Worm (Caenorhabditis elegans) whole organism, young adult: ENCODE results near the gene ptc-1.

Experiments
- B0019.2 ChIP-seq: fragments of 200-800 bp; sonication (Bioruptor generic); conservative IDR thresholded peaks from 2 replicates; pipeline ENCODE4 v1.3.6; 2022; ENCODE audit warnings: missing genetic modification reagents, missing genetic modification characterization, missing compliant biosample characterization
- B0336.3 ChIP-seq: fragments of 200-800 bp; sonication (Bioruptor generic); IDR thresholded peaks from 2 replicates; pipeline ENCODE4 v1.3.6; 2022; ENCODE audit warnings: missing genetic modification characterization, missing compliant biosample characterization
- F10E7.11 ChIP-seq: sonication (generic microtip); optimal IDR thresholded peaks from 2 replicates; lab custom pipeline; 2017; ENCODE audit warnings: mild to moderate bottlenecking, missing genetic modification characterization, moderate library complexity, missing compliant biosample characterization
- F23B12.7 ChIP-seq: sonication (generic microtip); optimal IDR thresholded peaks from 2 replicates; lab custom pipeline; 2017; ENCODE audit warnings: missing genetic modification characterization, mild to moderate bottlenecking, missing compliant biosample characterization, antibody characterized with exemption, moderate library complexity; ENCODE audit not compliant: insufficient read depth
- F39B2.1 ChIP-seq: fragments of 200-800 bp; sonication (Bioruptor generic); IDR thresholded peaks from 2 replicates; pipeline ENCODE4 v1.3.6; 2022; ENCODE audit warnings: missing genetic modification reagents, missing genetic modification characterization, missing compliant biosample characterization
- F55B11.4 ChIP-seq: sonication (generic microtip); optimal IDR thresholded peaks from 2 replicates; lab custom pipeline; 2016; ENCODE audit warnings: missing compliant biosample characterization, missing genetic modification characterization, borderline replicate concordance; ENCODE audit not compliant: insufficient read depth
- K11D2.4 ChIP-seq: fragments of 200-800 bp; sonication (Bioruptor generic); IDR thresholded peaks from 2 replicates; pipeline ENCODE4 v1.3.6; 2022; ENCODE audit warnings: missing genetic modification reagents, missing genetic modification characterization, missing compliant biosample characterization
- K12H6.12 ChIP-seq: fragments of 200-800 bp; sonication (Bioruptor generic); optimal IDR thresholded peaks from 2 replicates; lab custom pipeline; 2018; ENCODE audit warnings: mild to moderate bottlenecking, missing genetic modification characterization, missing compliant biosample characterization
- Y53F4B.3 ChIP-seq: fragments of 200-800 bp; sonication (Bioruptor generic); IDR thresholded peaks from 2 replicates; pipeline ENCODE4 v1.3.6; 2022; ENCODE audit warnings: missing genetic modification reagents, missing genetic modification characterization, missing compliant biosample characterization
- Y53G8AR.9 ChIP-seq: fragments of 200-800 bp; sonication (Bioruptor generic); conservative IDR thresholded peaks from 2 replicates; pipeline ENCODE4 v1.3.6; 2022; ENCODE audit warnings: missing genetic modification reagents, missing genetic modification characterization, missing compliant biosample characterization
- Y67H2A.10 ChIP-seq: fragments of 200-800 bp; sonication (Bioruptor generic); conservative IDR thresholded peaks from 2 replicates; pipeline ENCODE4 v1.3.6; 2022; ENCODE audit warnings: missing genetic modification reagents, missing genetic modification characterization, missing compliant biosample characterization
- Y95B8A.8 ChIP-seq: fragments of 200-800 bp; sonication (Bioruptor generic); IDR thresholded peaks from 2 replicates; pipeline ENCODE4 v1.3.6; 2022; ENCODE audit warnings: missing genetic modification reagents, missing genetic modification characterization, missing compliant biosample characterization
- atf-7 ChIP-seq: sonication (generic microtip); optimal IDR thresholded peaks from 2 replicates; lab custom pipeline; 2017; ENCODE audit warnings: mild to moderate bottlenecking, missing genetic modification characterization, missing compliant biosample characterization
- attf-5 ChIP-seq: fragments of 200-800 bp; sonication (Bioruptor generic); optimal IDR thresholded peaks from 2 replicates; lab custom pipeline; 2018; ENCODE audit warnings: mild to moderate bottlenecking, missing genetic modification characterization, missing compliant biosample characterization
- ceh-100 ChIP-seq: fragments of 200-800 bp; sonication (Bioruptor generic); IDR thresholded peaks from 2 replicates; pipeline ENCODE4 v1.3.6; 2022; ENCODE audit warnings: missing genetic modification reagents, missing genetic modification characterization, missing compliant biosample characterization
- ceh-40 ChIP-seq: fragments of 200-800 bp; sonication (Bioruptor generic); IDR thresholded peaks from 2 replicates; pipeline ENCODE4 v1.3.6; 2022; ENCODE audit warnings: missing genetic modification characterization, missing compliant biosample characterization
- chd-7 ChIP-seq: sonication (generic microtip); optimal IDR thresholded peaks from 2 replicates; lab custom pipeline; 2016; ENCODE audit warnings: mild to moderate bottlenecking, missing genetic modification characterization, moderate library complexity, missing compliant biosample characterization
- dpl-1 ChIP-seq: fragments of 150-350 bp; optimal IDR thresholded peaks from 2 replicates; lab custom pipeline; 2014; ENCODE audit warnings: missing biosample characterization, missing genetic modification reagents, missing genetic modification characterization
- egrh-3 ChIP-seq: fragments of 200-800 bp; sonication (Bioruptor generic); IDR thresholded peaks from 2 replicates; pipeline ENCODE4 v1.3.6; 2022; ENCODE audit warnings: missing genetic modification reagents, missing genetic modification characterization, missing compliant biosample characterization
- ekl-4 ChIP-seq: fragments of 200-800 bp; sonication (Bioruptor generic); IDR thresholded peaks from 2 replicates; pipeline ENCODE4 v1.3.6; 2022; ENCODE audit warnings: missing genetic modification reagents, missing genetic modification characterization, missing compliant biosample characterization
- ets-4 ChIP-seq: fragments of 200-800 bp; sonication (Bioruptor generic); optimal IDR thresholded peaks from 2 replicates; lab custom pipeline; 2018; ENCODE audit warnings: mild to moderate bottlenecking, missing genetic modification characterization, missing compliant biosample characterization
- gei-17 ChIP-seq: fragments of 200-800 bp; sonication (Bioruptor generic); optimal IDR thresholded peaks from 2 replicates; lab custom pipeline; 2018; ENCODE audit warnings: mild to moderate bottlenecking, missing genetic modification characterization, missing compliant biosample characterization
- hlh-12 ChIP-seq: sonication (generic microtip); optimal IDR thresholded peaks from 2 replicates; lab custom pipeline; 2016; ENCODE audit warnings: missing genetic modification characterization, missing compliant biosample characterization
- hlh-26 ChIP-seq: fragments of 200-800 bp; sonication (Bioruptor generic); conservative IDR thresholded peaks from 2 replicates; pipeline ENCODE4 v1.3.6; 2022; ENCODE audit warnings: missing genetic modification reagents, missing genetic modification characterization, missing compliant biosample characterization
- hsf-1 ChIP-seq: fragments of 200-800 bp; sonication (Bioruptor generic); IDR thresholded peaks from 2 replicates; pipeline ENCODE4 v1.3.6; 2022; ENCODE audit warnings: missing genetic modification reagents, missing genetic modification characterization, missing compliant biosample characterization
- lag-1 ChIP-seq: fragments of 200-800 bp; sonication (Bioruptor generic); IDR thresholded peaks from 2 replicates; pipeline ENCODE4 v1.3.6; 2022; ENCODE audit warnings: missing genetic modification reagents, missing genetic modification characterization, missing compliant biosample characterization
- lin-40 ChIP-seq: sonication (generic microtip); optimal IDR thresholded peaks from 2 replicates; lab custom pipeline; 2016; ENCODE audit warnings: missing genetic modification characterization, mild to moderate bottlenecking, missing compliant biosample characterization, missing genotype, missing genetic modification reagents
- lin-54 ChIP-seq: fragments of 200-800 bp; sonication (Bioruptor generic); optimal IDR thresholded peaks from 2 replicates; lab custom pipeline; 2018; ENCODE audit warnings: mild to moderate bottlenecking, missing genetic modification characterization, missing compliant biosample characterization
- lir-1 ChIP-seq: fragments of 200-800 bp; sonication (Bioruptor generic); conservative IDR thresholded peaks from 2 replicates; pipeline ENCODE4 v1.3.6; 2022; ENCODE audit warnings: missing genetic modification reagents, missing genetic modification characterization, missing compliant biosample characterization
- madf-3 ChIP-seq: fragments of 200-800 bp; sonication (Bioruptor generic); IDR thresholded peaks from 2 replicates; pipeline ENCODE4 v1.3.6; 2022; ENCODE audit warnings: missing genetic modification reagents, missing genetic modification characterization, missing compliant biosample characterization
- madf-6 ChIP-seq: fragments of 200-800 bp; sonication (Bioruptor generic); IDR thresholded peaks from 2 replicates; pipeline ENCODE4 v1.3.6; 2022; ENCODE audit warnings: missing genetic modification reagents, missing genetic modification characterization, missing compliant biosample characterization
- nfyb-1 ChIP-seq: fragments of 200-800 bp; sonication (Bioruptor generic); IDR thresholded peaks from 2 replicates; pipeline ENCODE4 v1.3.6; 2022; ENCODE audit warnings: missing genetic modification reagents, missing genetic modification characterization, missing compliant biosample characterization
- nhr-27 ChIP-seq: fragments of 200-800 bp; sonication (Bioruptor generic); optimal IDR thresholded peaks from 2 replicates; lab custom pipeline; 2018; ENCODE audit warnings: mild to moderate bottlenecking, missing genetic modification characterization, moderate library complexity, missing compliant biosample characterization
- pbrm-1 ChIP-seq: fragments of 200-800 bp; sonication (Bioruptor generic); IDR thresholded peaks from 2 replicates; pipeline ENCODE4 v1.3.6; 2022; ENCODE audit warnings: missing genetic modification reagents, missing genetic modification characterization, missing compliant biosample characterization
- rcor-1 ChIP-seq: fragments of 200-800 bp; sonication (Bioruptor generic); IDR thresholded peaks from 2 replicates; pipeline ENCODE4 v1.3.6; 2022; ENCODE audit warnings: missing genetic modification reagents, missing genetic modification characterization, missing compliant biosample characterization
- snpc-1.3 ChIP-seq: sonication (generic microtip); optimal IDR thresholded peaks from 2 replicates; lab custom pipeline; 2017; ENCODE audit warnings: missing genetic modification characterization, mild to moderate bottlenecking, missing compliant biosample characterization, antibody characterized with exemption, moderate library complexity, missing genotype, missing genetic modification reagents; ENCODE audit not compliant: insufficient read depth
- snpc-3.4 ChIP-seq: sonication (generic microtip); optimal IDR thresholded peaks from 2 replicates; lab custom pipeline; 2017; ENCODE audit warnings: missing genetic modification characterization, mild to moderate bottlenecking, missing compliant biosample characterization, antibody characterized with exemption, moderate library complexity, missing genotype, missing genetic modification reagents
- tbx-9 ChIP-seq: sonication (generic microtip); optimal IDR thresholded peaks from 2 replicates; lab custom pipeline; 2016; ENCODE audit warnings: borderline replicate concordance, missing genetic modification characterization, inconsistent platforms, missing compliant biosample characterization
- tlf-1 ChIP-seq: fragments of 200-800 bp; sonication (Bioruptor generic); optimal IDR thresholded peaks from 2 replicates; lab custom pipeline; 2018; ENCODE audit warnings: mild to moderate bottlenecking, missing genetic modification characterization, missing compliant biosample characterization

ptc-1 gene

ce11 chrII:7891869-7892615, 980 bp upstream of the ptc-1 start (continued):
- TF ChIP-seq F23B12.7 (tag; lab: Kevin White, UChicago) (no peak), hlh-26 (GFP tag; lab: Robert Waterston, UW) (no peak), K12H6.12 (tag; lab: Kevin White, UChicago) (peak; percentile 38)

- 0 out of 2 replicates have a peak, but pooled peaks have one; percentile 1 for TF ChIP-seq madf-3 (GFP tag; lab: Robert Waterston, UW)
- no peak for TF ChIP-seq lin-40 (tag; lab: Kevin White, UChicago)
Measured at ce11 chrII:7893648-7894047, 626 bp downstream of the ptc-1 start.

- TF ChIP-seq Y67H2A.10 (GFP tag; lab: Robert Waterston, UW), result no peak
- no peak for TF ChIP-seq ets-4 (GFP tag; lab: Kevin White, UChicago)
- TF ChIP-seq B0019.2 (GFP tag; lab: Robert Waterston, UW), result no peak
- TF ChIP-seq pbrm-1, result no peak
- TF ChIP-seq atf-7 (tag; lab: Kevin White, UChicago), result no peak
- no peak for TF ChIP-seq attf-5 (GFP tag; lab: Kevin White, UChicago)
- TF ChIP-seq snpc-3.4 (tag; lab: Kevin White, UChicago), result no peak
Measured at ce11 chrII:7895190-7895589, 2.2 kb downstream of the ptc-1 start.

- 0 out of 2 replicates have a peak, but pooled peaks have one; percentile 30 for TF ChIP-seq Y95B8A.8 (GFP tag; lab: Robert Waterston, UW)
- TF ChIP-seq dpl-1, result no peak
- no peak for TF ChIP-seq F55B11.4 (tag; lab: Kevin White, UChicago)
- TF ChIP-seq tbx-9 (tag; lab: Kevin White, UChicago), result peak; percentile 4
- no peak for TF ChIP-seq Y67H2A.10 (GFP tag; lab: Robert Waterston, UW)
- peak; percentile 78 for TF ChIP-seq nhr-27 (tag; lab: Kevin White, UChicago)
- TF ChIP-seq F10E7.11 (tag; lab: Kevin White, UChicago), result no peak
- TF ChIP-seq hlh-12 (tag; lab: Kevin White, UChicago), result no peak
- no peak for TF ChIP-seq snpc-1.3 (tag; lab: Kevin White, UChicago)
- TF ChIP-seq egrh-3 (GFP tag; lab: Robert Waterston, UW), result no peak
- no peak for TF ChIP-seq K11D2.4 (GFP tag; lab: Robert Waterston, UW)
- TF ChIP-seq Y53G8AR.9 (GFP tag; lab: Robert Waterston, UW), result peak; percentile 65; the same call in 1 of the 2 replicates
- TF ChIP-seq lag-1, result no peak
- TF ChIP-seq hsf-1 (GFP tag; lab: Robert Waterston, UW), result no peak
- TF ChIP-seq Y53F4B.3, result no peak
- TF ChIP-seq lin-54 (GFP tag; lab: Kevin White, UChicago), result no peak
- TF ChIP-seq attf-5 (GFP tag; lab: Kevin White, UChicago), result peak; percentile 5
- peak; percentile 1 for TF ChIP-seq atf-7 (tag; lab: Kevin White, UChicago)
- no peak for TF ChIP-seq ceh-40 (GFP tag; lab: Robert Waterston, UW)
- 0 out of 2 replicates have a peak, but pooled peaks have one; percentile 19 for TF ChIP-seq pbrm-1
- TF ChIP-seq gei-17 (GFP tag; lab: Kevin White, UChicago), result no peak
- TF ChIP-seq chd-7 (tag; lab: Kevin White, UChicago), result no peak
- TF ChIP-seq F39B2.1 (GFP tag; lab: Robert Waterston, UW), result peak; percentile 84
- TF ChIP-seq tlf-1 (GFP tag; lab: Kevin White, UChicago), result no peak
- 0 out of 2 replicates have a peak, but pooled peaks have one; percentile 29 for TF ChIP-seq nfyb-1
- TF ChIP-seq ekl-4 (GFP tag; lab: Robert Waterston, UW), result 0 out of 2 replicates have a peak, but pooled peaks have one; percentile 10
- TF ChIP-seq rcor-1 (GFP tag; lab: Robert Waterston, UW), result peak; percentile 45; the same call in 1 of the 2 replicates
- TF ChIP-seq B0336.3 (GFP tag; lab: Robert Waterston, UW), result peak; percentile 73
- peak; percentile 37; the same call in 1 of the 2 replicates for TF ChIP-seq madf-6 (GFP tag; lab: Robert Waterston, UW)
- TF ChIP-seq lir-1 (GFP tag; lab: Robert Waterston, UW), result no peak
- peak; percentile 36; the same call in 1 of the 2 replicates for TF ChIP-seq ceh-100
Measured at ce11 chrII:7900190-7900672, 7.2 kb downstream of the ptc-1 start, which contains the start of gene rev-1. rev-1 (plus strand) TSS chrII:7900622.
